Fruit fly (Drosophila melanogaster) whole organism, wandering third instar larva: ENCODE measurements around the gene danr.

Experiments
- Abd-B ChIP-seq: fragments of >200 bp; optimal IDR thresholded peaks from 2 replicates; lab custom pipeline; 2017; ENCODE audit warnings: missing biosample characterization, missing genetic modification characterization
- Jra ChIP-seq: sonication (Bioruptor generic); optimal IDR thresholded peaks from 2 replicates; lab custom pipeline; 2016; ENCODE audit warnings: missing biosample characterization, missing genetic modification characterization
- lola ChIP-seq: fragments of >200 bp; optimal IDR thresholded peaks from 2 replicates; lab custom pipeline; 2017; ENCODE audit warnings: missing biosample characterization, missing genetic modification characterization
- psq ChIP-seq: fragments of 200-800 bp; sonication (Bioruptor generic); optimal IDR thresholded peaks from 3 replicates; lab custom pipeline; 2017; ENCODE audit warnings: missing biosample characterization, mild to moderate bottlenecking, missing genetic modification characterization, moderate library complexity

dm6 chr3R:25183484-25184442 lies 45.9 kb downstream of the danr start, which contains the start of gene dan:
- TF ChIP-seq Jra (no peak), lola (no peak), Abd-B (GFP tag; lab: Kevin White, UChicago) (no peak), psq (GFP tag; lab: Kevin White, UChicago) (peak; percentile 53)
